Worm (Caenorhabditis elegans) whole organism, L4/young adult: ENCODE data around the gene apy-1.

Experiments
- W03F9.2 ChIP-seq: fragments of 150-350 bp; optimal IDR thresholded peaks from 2 replicates; lab custom pipeline; 2014; ENCODE audit warnings: missing biosample characterization, missing genetic modification characterization
- him-1 ChIP-seq: sonication (generic microtip); optimal IDR thresholded peaks from 2 replicates; lab custom pipeline; 2016; ENCODE audit warnings: missing genotype, missing genetic modification reagents, missing genetic modification characterization, missing compliant biosample characterization

DNA sequence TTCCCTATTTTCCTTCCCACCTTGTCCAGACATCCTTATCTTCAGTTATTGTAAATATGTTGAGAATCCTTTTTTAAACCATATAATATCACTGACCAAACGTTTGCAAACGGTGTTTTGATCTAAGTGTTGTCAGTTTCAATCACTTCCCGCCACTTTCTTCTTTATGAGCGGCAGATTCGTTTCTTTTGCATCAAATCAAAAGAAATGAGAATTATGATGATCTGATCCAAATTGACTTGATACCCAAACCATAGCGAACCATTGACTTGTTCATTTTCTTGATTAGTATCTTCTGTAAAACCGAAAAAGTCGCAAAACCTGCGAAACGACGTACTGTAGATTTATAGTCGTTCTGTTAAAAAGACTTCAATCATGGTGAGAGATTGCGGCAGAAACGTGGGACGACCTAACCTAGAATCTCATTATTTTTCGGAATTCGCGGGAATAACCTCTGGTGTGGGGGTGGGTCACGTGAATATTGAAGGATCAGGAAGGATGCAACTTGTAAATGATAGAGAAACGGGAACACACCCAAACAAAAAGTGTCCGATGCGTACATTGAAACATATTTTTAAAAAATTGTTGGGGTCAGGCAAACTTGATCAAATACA, 24.5 kb upstream of the apy-1 start:
- TF ChIP-seq W03F9.2 (tag; lab: Kevin White, UChicago) (no peak), him-1 (tag; lab: Kevin White, UChicago) (no peak)
